Worm (Caenorhabditis elegans) whole organism, mixed stage, embryonic: ENCODE measurements around the gene usp-39.

Source experiments
- elt-1 ChIP-seq: sonication (generic microtip); optimal IDR thresholded peaks from 2 replicates; lab custom pipeline; 2017; ENCODE audit warnings: missing genetic modification characterization, mild to moderate bottlenecking, missing compliant biosample characterization, antibody characterized with exemption, moderate library complexity, borderline replicate concordance; ENCODE audit not compliant: insufficient read depth
- elt-3 ChIP-seq: fragments of 150-350 bp; optimal IDR thresholded peaks from 2 replicates; lab custom pipeline; 2014; ENCODE audit warnings: missing biosample characterization, missing genetic modification characterization
- nhr-12 ChIP-seq: fragments of 150-350 bp; optimal IDR thresholded peaks from 2 replicates; lab custom pipeline; 2014; ENCODE audit warnings: missing biosample characterization, missing genetic modification characterization
- sptf-1 ChIP-seq: sonication (generic microtip); optimal IDR thresholded peaks from 2 replicates; lab custom pipeline; 2017; ENCODE audit warnings: mild to moderate bottlenecking, missing genetic modification characterization, moderate library complexity, missing compliant biosample characterization
- unc-39 ChIP-seq: fragments of 150-350 bp; optimal IDR thresholded peaks from 2 replicates; lab custom pipeline; 2014; ENCODE audit warnings: missing biosample characterization, missing genetic modification characterization
- ztf-11 ChIP-seq: fragments of 150-350 bp; optimal IDR thresholded peaks from 2 replicates; lab custom pipeline; 2014; ENCODE audit warnings: missing biosample characterization, missing genetic modification characterization

- TF ChIP-seq elt-1 (tag; lab: Kevin White, UChicago) (no peak), ztf-11 (tag; lab: Kevin White, UChicago) (no peak), sptf-1 (tag; lab: Kevin White, UChicago) (no peak), unc-39 (tag; lab: Kevin White, UChicago) (no peak), elt-3 (no peak), nhr-12 (no peak)
Measured at ce11 chrII:2545925-2546324, 19.1 kb upstream of the usp-39 start, which contains the start of gene K02F6.3.
